Worm (Caenorhabditis elegans) whole organism, L2 larva: ENCODE results near the gene cest-10.

Source experiments
- C34F6.9 ChIP-seq: fragments of 150-350 bp; optimal IDR thresholded peaks from 2 replicates; lab custom pipeline; 2014; ENCODE audit warnings: missing biosample characterization, missing genetic modification characterization
- F13H6.1 ChIP-seq: sonication (generic microtip); optimal IDR thresholded peaks from 2 replicates; lab custom pipeline; 2016; ENCODE audit warnings: missing genetic modification characterization, missing compliant biosample characterization
- Y55F3AM.14 ChIP-seq: fragments of 200-800 bp; sonication (Bioruptor generic); optimal IDR thresholded peaks from 2 replicates; lab custom pipeline; 2018; ENCODE audit warnings: mild to moderate bottlenecking, missing genetic modification characterization, missing compliant biosample characterization
- alr-1 ChIP-seq: fragments of 150-350 bp; optimal IDR thresholded peaks from 2 replicates; lab custom pipeline; 2014; ENCODE audit warnings: missing biosample characterization, missing genetic modification characterization
- aly-2 ChIP-seq: fragments of 150-350 bp; optimal IDR thresholded peaks from 2 replicates; lab custom pipeline; 2014; ENCODE audit warnings: missing biosample characterization, missing genetic modification characterization
- blmp-1 ChIP-seq: sonication (generic microtip); optimal IDR thresholded peaks from 2 replicates; lab custom pipeline; 2017; ENCODE audit warnings: missing genetic modification characterization, mild to moderate bottlenecking, missing compliant biosample characterization, antibody characterized with exemption, moderate library complexity; ENCODE audit not compliant: insufficient read depth
- ceh-16 ChIP-seq: fragments of 150-350 bp; optimal IDR thresholded peaks from 2 replicates; lab custom pipeline; 2014; ENCODE audit warnings: missing biosample characterization, missing genetic modification characterization
- crh-2 ChIP-seq: sonication (generic microtip); optimal IDR thresholded peaks from 2 replicates; lab custom pipeline; 2017; ENCODE audit warnings: missing biosample characterization, missing genetic modification characterization
- dmd-4 ChIP-seq: sonication (generic microtip); optimal IDR thresholded peaks from 2 replicates; lab custom pipeline; 2017; ENCODE audit warnings: missing biosample characterization, missing genetic modification characterization
- egl-27 ChIP-seq: sonication (generic microtip); optimal IDR thresholded peaks from 3 replicates; lab custom pipeline; 2017; ENCODE audit warnings: missing biosample characterization, missing genetic modification reagents, missing genetic modification characterization
- elt-1 ChIP-seq: fragments of 150-350 bp; optimal IDR thresholded peaks from 2 replicates; lab custom pipeline; 2014; ENCODE audit warnings: missing biosample characterization, missing genetic modification characterization
- gmeb-1 ChIP-seq: fragments of 150-350 bp; optimal IDR thresholded peaks from 2 replicates; lab custom pipeline; 2014; ENCODE audit warnings: missing biosample characterization, missing genetic modification characterization
- lin-11 ChIP-seq: fragments of 150-350 bp; sonication (generic microtip); optimal IDR thresholded peaks from 2 replicates; lab custom pipeline; 2014; ENCODE audit warnings: missing biosample characterization, missing genetic modification characterization, inconsistent platforms, mixed read lengths
- lin-13 ChIP-seq: fragments of 150-350 bp; optimal IDR thresholded peaks from 2 replicates; lab custom pipeline; 2014; ENCODE audit warnings: missing biosample characterization, missing genetic modification reagents, missing genetic modification characterization
- lsy-2 ChIP-seq, 2 experiments: fragments of 150-350 bp in 1 of 2; sonication (generic microtip) in 1 of 2; optimal IDR thresholded peaks; 2 replicates each; lab custom pipeline; 2014 to 2017; ENCODE audit warnings: missing biosample characterization in 2 of 2, missing genetic modification characterization in 2 of 2
- mab-5 ChIP-seq: fragments of 150-350 bp; optimal IDR thresholded peaks from 2 replicates; lab custom pipeline; 2014; ENCODE audit warnings: missing biosample characterization, missing genetic modification characterization
- mdl-1 ChIP-seq, 2 experiments: fragments of 150-350 bp in 1 of 2; sonication (generic microtip) in 1 of 2; optimal IDR thresholded peaks; 2 replicates each; lab custom pipeline; 2017; ENCODE audit warnings: missing biosample characterization in 2 of 2, missing genetic modification characterization in 2 of 2
- nhr-10 ChIP-seq: sonication (generic microtip); optimal IDR thresholded peaks from 2 replicates; lab custom pipeline; 2017; ENCODE audit warnings: missing biosample characterization, missing genetic modification characterization
- nhr-11 ChIP-seq: fragments of 150-350 bp; optimal IDR thresholded peaks from 2 replicates; lab custom pipeline; 2014; ENCODE audit warnings: missing biosample characterization, missing genetic modification characterization
- nhr-12 ChIP-seq: fragments of 150-350 bp; optimal IDR thresholded peaks from 2 replicates; lab custom pipeline; 2014; ENCODE audit warnings: missing biosample characterization, missing genetic modification characterization
- nhr-129 ChIP-seq: fragments of 150-350 bp; optimal IDR thresholded peaks from 2 replicates; lab custom pipeline; 2014; ENCODE audit warnings: missing biosample characterization, missing genetic modification characterization
- nhr-21 ChIP-seq: fragments of 150-350 bp; optimal IDR thresholded peaks from 2 replicates; lab custom pipeline; 2014; ENCODE audit warnings: missing biosample characterization, missing genetic modification characterization
- nhr-23 ChIP-seq: fragments of 150-350 bp; optimal IDR thresholded peaks from 2 replicates; lab custom pipeline; 2014; ENCODE audit warnings: missing biosample characterization, missing genetic modification reagents, missing genetic modification characterization
- nhr-237 ChIP-seq: fragments of 150-350 bp; optimal IDR thresholded peaks from 2 replicates; lab custom pipeline; 2014; ENCODE audit warnings: missing biosample characterization, missing genetic modification characterization
- nhr-25 ChIP-seq: fragments of 150-350 bp; sonication (generic microtip); optimal IDR thresholded peaks from 3 replicates; lab custom pipeline; 2014; ENCODE audit warnings: missing biosample characterization, missing genetic modification characterization
- nhr-6 ChIP-seq: fragments of 150-350 bp; optimal IDR thresholded peaks from 2 replicates; lab custom pipeline; 2014; ENCODE audit warnings: missing biosample characterization, missing genetic modification characterization
- peb-1 ChIP-seq: fragments of 150-350 bp; optimal IDR thresholded peaks from 2 replicates; lab custom pipeline; 2014; ENCODE audit warnings: missing biosample characterization, missing genetic modification characterization
- skn-1 ChIP-seq: sonication (generic microtip); optimal IDR thresholded peaks from 2 replicates; lab custom pipeline; 2017; ENCODE audit warnings: missing biosample characterization, missing genetic modification characterization
- sma-3 ChIP-seq: sonication (generic microtip); optimal IDR thresholded peaks from 2 replicates; lab custom pipeline; 2016; ENCODE audit warnings: missing genetic modification reagents, missing genetic modification characterization, missing compliant biosample characterization
- sma-9 ChIP-seq, 2 experiments: fragments of 150-350 bp in 1 of 2; sonication (generic microtip) in 1 of 2; optimal IDR thresholded peaks; 2 replicates each; lab custom pipeline; 2014 to 2016; ENCODE audit warnings: missing genetic modification characterization in 2 of 2, mild to moderate bottlenecking in 1 of 2, missing biosample characterization in 1 of 2, missing compliant biosample characterization in 1 of 2, missing genetic modification reagents in 1 of 2, moderate library complexity in 1 of 2
- unc-55 ChIP-seq: fragments of 150-350 bp; sonication (generic microtip); optimal IDR thresholded peaks from 3 replicates; lab custom pipeline; 2014; ENCODE audit warnings: missing biosample characterization, missing genetic modification reagents, missing genetic modification characterization
- zag-1 ChIP-seq: fragments of 150-350 bp; optimal IDR thresholded peaks from 2 replicates; lab custom pipeline; 2014; ENCODE audit warnings: missing biosample characterization, missing genetic modification characterization
- ztf-1 ChIP-seq: fragments of 200-800 bp; sonication (Bioruptor generic); conservative IDR thresholded peaks from 2 replicates; pipeline ENCODE4 v1.3.6; 2022; ENCODE audit warnings: missing genetic modification characterization, missing compliant biosample characterization
- ztf-11 ChIP-seq: sonication (generic microtip); optimal IDR thresholded peaks from 2 replicates; lab custom pipeline; 2017; ENCODE audit warnings: missing biosample characterization, missing genetic modification characterization
- ztf-4 ChIP-seq: fragments of 150-350 bp; optimal IDR thresholded peaks from 2 replicates; lab custom pipeline; 2014; ENCODE audit warnings: missing biosample characterization, missing genetic modification characterization

cest-10 gene

ce11 chrIV:7159586-7159985 is 20.8 kb upstream of the cest-10 start:
- TF ChIP-seq dmd-4 (tag; lab: Kevin White, UChicago): no peak

- TF ChIP-seq peb-1 (tag; lab: Kevin White, UChicago) (no peak), gmeb-1 (tag; lab: Kevin White, UChicago) (peak; percentile 83), dmd-4 (tag; lab: Kevin White, UChicago) (no peak), skn-1 (tag; lab: Kevin White, UChicago) (no peak), lsy-2 (tag; optimal IDR thresholded peaks at IDR 0.05; lab: Kevin White, UChicago) (peak in 1 of 2 experiments; percentile 56), nhr-129 (tag; lab: Kevin White, UChicago) (peak; percentile 85), C34F6.9 (tag; lab: Kevin White, UChicago) (peak; percentile 63), ztf-11 (tag; lab: Kevin White, UChicago) (no peak)
Observed at ce11 chrIV:7165723-7166122, 14.6 kb upstream of the cest-10 start, which contains the start of gene rpc-1. Gene rpc-1, minus strand, starts transcription at chrIV:7165748.

- TF ChIP-seq gmeb-1 (tag; lab: Kevin White, UChicago) (no peak), unc-55 (GFP tag; lab: Kevin White, UChicago) (peak; percentile 55), mdl-1 (tag; optimal IDR thresholded peaks at IDR 0.05; lab: Kevin White, UChicago) (peak in 1 of 2 experiments; percentile 37), lsy-2 (tag; optimal IDR thresholded peaks at IDR 0.05; lab: Kevin White, UChicago) (peak in 1 of 2 experiments; percentile 48), C34F6.9 (tag; lab: Kevin White, UChicago) (peak; percentile 62), ztf-1 (GFP tag; lab: Robert Waterston, UW) (no peak), dmd-4 (tag; lab: Kevin White, UChicago) (no peak), sma-9 (GFP tag; optimal IDR thresholded peaks at IDR 0.05; lab: Kevin White, UChicago) (peak; percentile 36), sma-9 (tag; optimal IDR thresholded peaks at IDR 0.05; lab: Kevin White, UChicago) (no peak), nhr-129 (tag; lab: Kevin White, UChicago) (peak; percentile 26)
- TF ChIP-seq, all 48 proteins: peak for 6
Observed at ce11 chrIV:7166553-7166952, 13.8 kb upstream of the cest-10 start, which contains the start of gene C42D4.18. Gene C42D4.18, plus strand, starts transcription at chrIV:7166783.

DNA sequence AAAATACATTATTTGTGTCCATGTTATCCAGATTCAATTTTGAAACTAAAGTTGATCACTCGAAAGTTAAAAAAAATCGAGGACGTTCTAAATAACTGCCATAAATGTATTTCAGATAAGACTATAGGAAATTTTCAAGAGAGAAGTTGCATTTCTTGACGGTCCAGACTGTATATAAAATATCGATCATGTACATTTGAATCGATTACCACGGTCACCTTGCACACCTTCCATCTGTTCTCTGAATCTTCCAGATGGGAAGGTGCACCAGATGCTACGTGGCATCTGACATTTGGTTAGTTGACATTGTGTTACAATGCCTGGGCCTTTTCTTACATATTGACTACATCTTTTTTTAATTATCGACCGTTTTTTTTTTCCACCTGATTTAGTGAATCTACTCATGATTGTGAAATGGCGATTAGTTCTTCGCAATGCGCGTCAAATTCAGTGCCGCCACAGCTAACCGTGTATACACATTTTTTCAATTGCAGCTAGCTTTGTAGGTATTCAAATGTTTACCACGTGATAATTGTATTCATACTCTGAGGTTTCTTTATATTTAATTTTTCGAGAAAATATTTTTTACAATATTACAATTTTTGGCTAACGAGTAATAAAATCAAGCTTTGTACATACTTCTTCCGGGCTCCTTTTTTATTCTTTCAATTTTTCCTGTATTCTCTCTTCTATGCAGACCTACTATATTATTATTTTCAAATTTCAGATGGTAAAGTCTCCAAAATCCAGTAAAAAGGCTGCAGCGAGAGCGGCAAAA is 12.2 kb upstream of the cest-10 start, which contains the start of gene skr-16:
TSS of gene skr-16 (plus strand) at position 728 of the 778 bp plus-strand sequence.
- TF ChIP-seq zag-1 (tag; lab: Kevin White, UChicago) (no peak), nhr-6 (no peak), ztf-11 (tag; lab: Kevin White, UChicago) (no peak), crh-2 (peak; percentile 43), lin-13 (peak; percentile 1), nhr-11 (no peak), nhr-10 (tag; lab: Kevin White, UChicago) (no peak), unc-55 (GFP tag; lab: Kevin White, UChicago) (peak; percentile 31), nhr-12 (no peak), ceh-16 (tag; lab: Kevin White, UChicago) (no peak), nhr-23 (no peak), alr-1 (tag; lab: Kevin White, UChicago) (no peak), sma-3 (peak; percentile 5), mab-5 (no peak), nhr-25 (no peak), ztf-4 (tag; lab: Kevin White, UChicago) (no peak), aly-2 (tag; lab: Kevin White, UChicago) (no peak), lin-11 (tag; lab: Kevin White, UChicago) (no peak), F13H6.1 (tag; lab: Kevin White, UChicago) (no peak), nhr-129 (tag; lab: Kevin White, UChicago) (peak; percentile 0), peb-1 (tag; lab: Kevin White, UChicago) (no peak), C34F6.9 (tag; lab: Kevin White, UChicago) (peak; percentile 70)

DNA sequence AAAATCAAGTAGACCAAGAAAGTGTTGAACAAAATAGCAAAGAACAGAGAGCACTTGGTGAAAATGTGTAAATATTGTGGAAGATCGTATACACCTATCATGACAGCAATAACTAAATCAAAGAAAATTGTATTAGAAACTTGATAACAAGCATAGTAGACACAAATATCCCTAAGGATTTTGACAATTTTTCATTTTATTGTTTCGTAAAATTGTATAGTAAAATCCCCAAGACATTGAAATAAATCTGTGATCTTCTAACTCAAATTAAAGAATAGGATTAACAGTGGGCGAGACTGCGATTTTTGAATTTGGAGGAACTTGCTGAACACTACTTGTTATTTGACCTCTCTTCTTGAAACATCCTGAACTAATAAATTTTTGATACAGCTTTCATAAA is 9.1 kb upstream of the cest-10 start, which contains the start of gene str-220:
TSS of gene str-220 (minus strand) at position 101 of the 400 bp plus-strand sequence.
- no peak for TF ChIP-seq nhr-10 (tag; lab: Kevin White, UChicago)
- TF ChIP-seq alr-1 (tag; lab: Kevin White, UChicago): no peak
- TF ChIP-seq, all 48 proteins: peak for 0

DNA sequence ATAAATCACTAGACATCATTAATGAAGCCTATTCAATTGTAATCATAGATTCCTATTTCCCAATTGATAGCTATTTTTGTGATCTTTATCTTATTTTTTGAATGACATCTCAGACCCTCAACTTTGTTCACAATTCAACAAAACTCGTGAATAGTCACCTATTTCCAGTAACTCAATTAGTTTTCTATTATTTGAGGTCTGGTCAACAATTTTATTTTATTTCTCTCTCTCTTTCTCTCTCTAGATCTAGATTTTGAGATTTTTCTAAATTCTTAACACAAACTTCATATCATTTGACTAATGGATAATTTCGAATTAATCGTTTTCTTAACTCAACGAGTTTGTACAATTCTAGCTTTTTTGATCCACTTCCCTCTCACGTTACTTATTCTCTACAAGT is 6.9 kb upstream of the cest-10 start, which contains the start of gene str-1:
TSS of gene str-1 (plus strand) at position 301 of the 400 bp plus-strand sequence.
- no peak for TF ChIP-seq nhr-129 (tag; lab: Kevin White, UChicago)
- no peak for TF ChIP-seq elt-1
- no peak for TF ChIP-seq nhr-21
- TF ChIP-seq sma-3: no peak
- no peak for TF ChIP-seq lsy-2 (tag; optimal IDR thresholded peaks at IDR 0.05; lab: Kevin White, UChicago)
- TF ChIP-seq blmp-1 (tag; lab: Kevin White, UChicago): no peak
- no peak for TF ChIP-seq ztf-1 (GFP tag; lab: Robert Waterston, UW)
- no peak for TF ChIP-seq unc-55 (GFP tag; lab: Kevin White, UChicago)
- TF ChIP-seq zag-1 (tag; lab: Kevin White, UChicago): no peak
- TF ChIP-seq nhr-237: no peak
- TF ChIP-seq skn-1 (tag; lab: Kevin White, UChicago): no peak
- TF ChIP-seq crh-2: no peak
- no peak for TF ChIP-seq egl-27 (tag; lab: Kevin White, UChicago)
- TF ChIP-seq Y55F3AM.14 (GFP tag; lab: Kevin White, UChicago): no peak
- no peak for TF ChIP-seq lin-13
